Worm (Caenorhabditis elegans) whole organism, young adult: ENCODE data around the gene pha-4.

Experiments used
- B0035.1 ChIP-seq: sonication (generic microtip); optimal IDR thresholded peaks from 2 replicates; lab custom pipeline; 2016; ENCODE audit warnings: missing genetic modification characterization, mild to moderate bottlenecking, missing compliant biosample characterization, missing genotype, missing genetic modification reagents
- D2030.7 ChIP-seq: fragments of 200-800 bp; sonication (Bioruptor generic); IDR thresholded peaks from 2 replicates; pipeline ENCODE4 v1.3.6; 2022; ENCODE audit warnings: missing genetic modification reagents, missing genetic modification characterization, missing compliant biosample characterization
- F37B4.10 ChIP-seq: fragments of 200-800 bp; sonication (Bioruptor generic); IDR thresholded peaks from 2 replicates; pipeline ENCODE4 v1.3.6; 2022; ENCODE audit warnings: missing genetic modification characterization, missing compliant biosample characterization
- F39B2.1 ChIP-seq: fragments of 200-800 bp; sonication (Bioruptor generic); IDR thresholded peaks from 2 replicates; pipeline ENCODE4 v1.3.6; 2022; ENCODE audit warnings: missing genetic modification reagents, missing genetic modification characterization, missing compliant biosample characterization
- K12H6.12 ChIP-seq: fragments of 200-800 bp; sonication (Bioruptor generic); optimal IDR thresholded peaks from 2 replicates; lab custom pipeline; 2018; ENCODE audit warnings: mild to moderate bottlenecking, missing genetic modification characterization, missing compliant biosample characterization
- T26A5.8 ChIP-seq: sonication (generic microtip); optimal IDR thresholded peaks from 2 replicates; lab custom pipeline; 2016; ENCODE audit warnings: missing genetic modification characterization, missing compliant biosample characterization
- Y53F4B.3 ChIP-seq: fragments of 200-800 bp; sonication (Bioruptor generic); IDR thresholded peaks from 2 replicates; pipeline ENCODE4 v1.3.6; 2022; ENCODE audit warnings: missing genetic modification reagents, missing genetic modification characterization, missing compliant biosample characterization
- Y95B8A.8 ChIP-seq: fragments of 200-800 bp; sonication (Bioruptor generic); IDR thresholded peaks from 2 replicates; pipeline ENCODE4 v1.3.6; 2022; ENCODE audit warnings: missing genetic modification reagents, missing genetic modification characterization, missing compliant biosample characterization
- ama-1 ChIP-seq, 3 experiments: fragments of 150-350 bp in 1 of 3; sonication (generic microtip) in 2 of 3; optimal IDR thresholded peaks; 2 replicates each; lab custom pipeline; 2014 to 2018; ENCODE audit warnings: missing biosample characterization in 2 of 3, missing genetic modification characterization in 2 of 3, missing genetic modification reagents in 2 of 3
- aptf-3 ChIP-seq: fragments of 200-800 bp; sonication (Bioruptor generic); IDR thresholded peaks from 2 replicates; pipeline ENCODE4 v1.3.6; 2022; ENCODE audit warnings: missing genetic modification characterization, missing compliant biosample characterization
- bed-1 ChIP-seq: fragments of 200-800 bp; sonication (Bioruptor generic); IDR thresholded peaks from 2 replicates; pipeline ENCODE4 v1.3.6; 2022; ENCODE audit warnings: missing genetic modification reagents, missing genetic modification characterization, missing compliant biosample characterization
- ccch-3 ChIP-seq: fragments of 200-800 bp; sonication (Bioruptor generic); optimal IDR thresholded peaks from 2 replicates; lab custom pipeline; 2018; ENCODE audit warnings: mild to moderate bottlenecking, missing genetic modification characterization, missing compliant biosample characterization
- cebp-1 ChIP-seq, 2 experiments: fragments of 200-800 bp in 1 of 2; sonication (Bioruptor generic) in 1 of 2; sonication (generic microtip) in 1 of 2; IDR thresholded peaks in 1 of 2; optimal IDR thresholded peaks in 1 of 2; 2 replicates each; pipeline versions ENCODE4 v1.3.6 to Lab custom; 2017 to 2022; ENCODE audit warnings: missing compliant biosample characterization in 2 of 2, missing genetic modification characterization in 2 of 2, mild to moderate bottlenecking in 1 of 2, missing genetic modification reagents in 1 of 2, moderate library complexity in 1 of 2
- ceh-27 ChIP-seq: fragments of 200-800 bp; sonication (Bioruptor generic); optimal IDR thresholded peaks from 2 replicates; lab custom pipeline; 2018; ENCODE audit warnings: mild to moderate bottlenecking, missing genetic modification characterization, moderate library complexity, missing compliant biosample characterization
- ceh-58 ChIP-seq: fragments of 200-800 bp; sonication (Bioruptor generic); IDR thresholded peaks from 2 replicates; pipeline ENCODE4 v1.3.6; 2022; ENCODE audit warnings: missing genetic modification characterization, missing compliant biosample characterization
- chd-7 ChIP-seq: sonication (generic microtip); optimal IDR thresholded peaks from 2 replicates; lab custom pipeline; 2016; ENCODE audit warnings: mild to moderate bottlenecking, missing genetic modification characterization, moderate library complexity, missing compliant biosample characterization
- dpff-1 ChIP-seq: sonication (generic microtip); optimal IDR thresholded peaks from 2 replicates; lab custom pipeline; 2017; ENCODE audit warnings: mild to moderate bottlenecking, missing genetic modification characterization, missing compliant biosample characterization
- egl-44 ChIP-seq: fragments of 200-800 bp; sonication (Bioruptor generic); IDR thresholded peaks from 2 replicates; pipeline ENCODE4 v1.3.6; 2022; ENCODE audit warnings: missing genetic modification reagents, missing genetic modification characterization, missing compliant biosample characterization
- fkh-3 ChIP-seq: sonication (generic microtip); optimal IDR thresholded peaks from 2 replicates; lab custom pipeline; 2016; ENCODE audit warnings: mild to moderate bottlenecking, missing genetic modification characterization, missing compliant biosample characterization
- hlh-26 ChIP-seq: fragments of 200-800 bp; sonication (Bioruptor generic); conservative IDR thresholded peaks from 2 replicates; pipeline ENCODE4 v1.3.6; 2022; ENCODE audit warnings: missing genetic modification reagents, missing genetic modification characterization, missing compliant biosample characterization
- hrde-1 ChIP-seq: sonication (generic microtip); optimal IDR thresholded peaks from 2 replicates; lab custom pipeline; 2016; ENCODE audit warnings: missing genetic modification characterization, mild to moderate bottlenecking, missing compliant biosample characterization, moderate library complexity, missing genotype, missing genetic modification reagents, borderline replicate concordance
- hsf-1 ChIP-seq: fragments of 200-800 bp; sonication (Bioruptor generic); IDR thresholded peaks from 2 replicates; pipeline ENCODE4 v1.3.6; 2022; ENCODE audit warnings: missing genetic modification reagents, missing genetic modification characterization, missing compliant biosample characterization
- lin-40 ChIP-seq: sonication (generic microtip); optimal IDR thresholded peaks from 2 replicates; lab custom pipeline; 2016; ENCODE audit warnings: missing genetic modification characterization, mild to moderate bottlenecking, missing compliant biosample characterization, missing genotype, missing genetic modification reagents
- mxl-1 ChIP-seq: sonication (generic microtip); optimal IDR thresholded peaks from 2 replicates; lab custom pipeline; 2016; ENCODE audit warnings: missing genetic modification characterization, missing compliant biosample characterization
- nfyb-1 ChIP-seq: fragments of 200-800 bp; sonication (Bioruptor generic); IDR thresholded peaks from 2 replicates; pipeline ENCODE4 v1.3.6; 2022; ENCODE audit warnings: missing genetic modification reagents, missing genetic modification characterization, missing compliant biosample characterization
- nhr-179 ChIP-seq: sonication (generic microtip); optimal IDR thresholded peaks from 2 replicates; lab custom pipeline; 2016; ENCODE audit warnings: mild to moderate bottlenecking, missing genetic modification characterization, missing compliant biosample characterization
- nhr-80 ChIP-seq: sonication (generic microtip); optimal IDR thresholded peaks from 2 replicates; lab custom pipeline; 2016; ENCODE audit warnings: missing genetic modification characterization, missing compliant biosample characterization
- pha-4 ChIP-seq: fragments of 150-350 bp; sonication (generic microtip); optimal IDR thresholded peaks from 2 replicates; lab custom pipeline; 2014; ENCODE audit warnings: missing biosample characterization, missing genetic modification reagents, missing genetic modification characterization
- sdz-38 ChIP-seq: sonication (generic microtip); optimal IDR thresholded peaks from 2 replicates; lab custom pipeline; 2016; ENCODE audit warnings: missing genotype, missing genetic modification characterization, missing compliant biosample characterization
- sea-2 ChIP-seq: fragments of 200-800 bp; sonication (Bioruptor generic); IDR thresholded peaks from 2 replicates; pipeline ENCODE4 v1.3.6; 2022; ENCODE audit warnings: missing genetic modification characterization, missing compliant biosample characterization
- zfh-2 ChIP-seq: fragments of 200-800 bp; sonication (Bioruptor generic); conservative IDR thresholded peaks from 2 replicates; pipeline ENCODE4 v1.3.6; 2022; ENCODE audit warnings: missing genetic modification reagents, missing genetic modification characterization, missing compliant biosample characterization
- ztf-25 ChIP-seq: fragments of 200-800 bp; sonication (Bioruptor generic); IDR thresholded peaks from 2 replicates; pipeline ENCODE4 v1.3.6; 2022; ENCODE audit warnings: missing genetic modification reagents, missing genetic modification characterization, missing compliant biosample characterization
- ztf-26 ChIP-seq: sonication (generic microtip); optimal IDR thresholded peaks from 2 replicates; lab custom pipeline; 2017; ENCODE audit warnings: missing genetic modification characterization, missing compliant biosample characterization
- ztf-28 ChIP-seq: fragments of 200-800 bp; sonication (Bioruptor generic); IDR thresholded peaks from 2 replicates; pipeline ENCODE4 v1.3.6; 2022; ENCODE audit warnings: missing genetic modification reagents, missing genetic modification characterization, missing compliant biosample characterization

The pha-4 gene

DNA sequence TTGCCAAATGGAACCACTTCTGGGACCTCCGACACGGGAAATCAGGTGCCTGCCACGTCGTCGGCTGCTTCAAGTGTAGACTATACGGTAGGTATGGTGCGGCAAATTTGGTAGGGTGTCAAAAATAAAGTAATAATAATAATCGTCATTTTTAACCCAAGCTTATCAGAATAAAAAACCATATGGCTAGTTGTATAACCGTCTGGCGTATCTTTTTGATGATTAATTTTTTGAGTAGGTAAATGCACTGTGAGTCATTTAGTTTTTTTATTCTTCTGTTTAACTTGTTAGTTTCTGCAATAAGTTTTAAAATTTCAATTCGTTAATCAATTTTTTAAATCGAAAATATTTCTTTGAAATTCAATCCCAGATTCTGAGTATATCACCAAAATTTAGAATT, 2.6 kb downstream of the pha-4 start:
- TF ChIP-seq D2030.7 (no peak), nhr-80 (tag; lab: Kevin White, UChicago) (peak; percentile 3), cebp-1 (GFP tag; IDR thresholded peaks at IDR 0.05; lab: Robert Waterston, UW) (no peak), cebp-1 (tag; optimal IDR thresholded peaks at IDR 0.05; lab: Kevin White, UChicago) (peak; percentile 51)

DNA sequence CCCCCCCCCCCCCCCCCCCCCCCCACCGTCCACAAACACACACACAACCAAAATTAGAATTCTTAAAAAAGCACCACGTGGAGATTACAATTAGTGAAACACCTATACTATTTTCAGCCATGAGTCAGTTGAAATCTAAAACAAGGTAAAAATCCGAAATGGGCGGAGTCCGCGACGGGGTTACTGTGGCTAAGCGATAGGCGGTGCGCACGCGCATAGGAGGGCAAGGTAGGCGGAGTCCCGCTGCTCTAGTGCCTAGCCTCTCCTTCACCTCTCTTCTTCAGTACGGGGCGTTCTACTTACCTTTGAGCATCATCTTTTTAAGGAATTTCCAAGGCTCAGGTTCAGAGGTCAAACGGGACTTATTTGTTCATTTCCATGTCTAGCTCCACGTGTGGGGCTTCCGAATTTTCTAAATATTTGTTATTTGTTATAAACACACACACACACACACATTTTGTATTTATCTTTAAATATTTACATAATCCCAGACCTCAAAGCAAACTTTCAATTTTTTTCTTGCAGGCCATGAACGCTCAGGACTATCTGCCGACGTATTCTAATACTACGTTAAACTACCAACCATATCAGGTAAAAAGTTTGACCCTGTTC, 3.6 kb downstream of the pha-4 start:
- TF ChIP-seq B0035.1 (tag; lab: Kevin White, UChicago) (no peak), chd-7 (tag; lab: Kevin White, UChicago) (no peak), bed-1 (GFP tag; lab: Robert Waterston, UW) (no peak), T26A5.8 (tag; lab: Kevin White, UChicago) (no peak), pha-4 (peak; percentile 95), sdz-38 (tag; lab: Kevin White, UChicago) (no peak), zfh-2 (GFP tag; lab: Robert Waterston, UW) (peak; percentile 66), F39B2.1 (GFP tag; lab: Robert Waterston, UW) (no peak), fkh-3 (tag; lab: Kevin White, UChicago) (peak; percentile 12), ztf-28 (GFP tag; lab: Robert Waterston, UW) (no peak), ztf-25 (no peak)

DNA sequence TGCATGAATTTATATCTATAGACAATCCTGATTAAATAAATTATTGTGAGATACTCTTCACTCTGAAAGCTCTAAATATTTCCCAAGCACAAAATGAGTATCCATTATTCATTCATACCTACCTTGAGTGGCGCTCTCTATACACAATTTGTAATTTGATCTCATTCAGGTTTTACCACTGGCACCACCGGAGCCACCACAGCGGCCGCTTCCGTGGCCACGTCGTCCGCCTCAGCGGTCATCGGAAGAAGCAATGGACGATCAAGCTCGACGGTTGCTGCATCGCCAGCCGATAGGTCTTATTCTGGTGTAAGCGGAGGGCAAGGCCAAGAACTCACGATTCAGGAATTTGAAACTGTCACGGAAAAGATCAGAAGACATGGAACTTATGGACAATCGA, 4.4 kb downstream of the pha-4 start:
- TF ChIP-seq sea-2 (GFP tag; lab: Robert Waterston, UW) (no peak), zfh-2 (GFP tag; lab: Robert Waterston, UW) (peak; percentile 66; the same call in 1 of the 2 replicates)

DNA sequence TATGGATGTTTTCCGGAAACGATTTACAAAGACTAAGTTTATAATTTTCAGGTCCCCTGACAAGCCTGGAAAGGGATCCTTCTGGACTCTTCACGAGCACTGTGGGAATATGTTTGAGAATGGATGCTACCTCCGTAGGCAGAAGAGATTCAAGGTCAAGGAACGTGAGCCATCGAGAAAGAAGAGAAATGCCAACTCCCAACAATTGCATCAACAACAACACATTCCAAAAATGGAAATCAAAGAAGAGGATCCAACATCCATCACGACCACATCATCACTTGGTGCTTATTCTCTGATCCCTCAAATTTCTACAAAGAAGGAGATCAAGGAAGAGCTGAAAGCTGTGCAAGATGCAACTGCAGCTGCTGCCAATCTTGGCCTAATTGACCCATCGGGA, 5.3 kb downstream of the pha-4 start:
- TF ChIP-seq egl-44 (GFP tag; lab: Robert Waterston, UW), result no peak
- no peak for TF ChIP-seq ceh-58
- no peak for TF ChIP-seq ama-1 (optimal IDR thresholded peaks at IDR 0.05; lab: Kevin White, UChicago)
- no peak for TF ChIP-seq ama-1 (GFP tag; optimal IDR thresholded peaks at IDR 0.05; lab: Kevin White, UChicago)
- TF ChIP-seq mxl-1 (tag; lab: Kevin White, UChicago), result no peak
- TF ChIP-seq ccch-3, result no peak
- no peak for TF ChIP-seq F37B4.10
- TF ChIP-seq F39B2.1 (GFP tag; lab: Robert Waterston, UW), result no peak
- no peak for TF ChIP-seq ztf-26 (tag; lab: Kevin White, UChicago)

DNA sequence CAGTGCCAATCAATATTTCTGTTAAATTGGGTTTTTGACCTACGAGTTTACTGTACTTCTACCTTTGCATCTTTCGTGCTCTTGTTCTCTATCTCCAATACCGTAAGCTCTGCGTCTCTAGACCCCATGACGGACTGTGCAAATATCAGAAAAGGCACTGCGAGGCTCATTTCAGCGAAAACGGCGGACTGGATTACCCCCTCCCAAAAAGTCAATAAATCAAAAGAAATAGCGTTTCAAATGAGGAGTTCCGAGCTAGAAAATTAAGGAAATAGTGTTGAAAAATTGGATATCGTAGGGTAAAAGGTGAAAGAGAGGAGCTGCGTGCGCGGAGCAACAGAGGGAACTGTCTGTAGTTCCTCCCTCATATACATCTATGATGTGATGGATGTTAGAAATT, 8.9 kb downstream of the pha-4 start:
- TF ChIP-seq K12H6.12 (no peak), ceh-27 (GFP tag; lab: Kevin White, UChicago) (no peak), hsf-1 (GFP tag; lab: Robert Waterston, UW) (no peak), nhr-179 (tag; lab: Kevin White, UChicago) (no peak), aptf-3 (GFP tag; lab: Robert Waterston, UW) (no peak), Y53F4B.3 (GFP tag; lab: Robert Waterston, UW) (no peak), dpff-1 (tag; lab: Kevin White, UChicago) (no peak), lin-40 (tag; lab: Kevin White, UChicago) (no peak), nfyb-1 (no peak), hrde-1 (no peak), hlh-26 (GFP tag; lab: Robert Waterston, UW) (no peak), Y95B8A.8 (GFP tag; lab: Robert Waterston, UW) (no peak)
- TF ChIP-seq, all 124 proteins: peak for 0
